Worm (Caenorhabditis elegans) whole organism, L3 larva: ENCODE results near the gene T06E6.1.

Experiments used
- ZK546.5 ChIP-seq: sonication (generic microtip); optimal IDR thresholded peaks from 2 replicates; lab custom pipeline; 2017; ENCODE audit warnings: missing biosample characterization, missing genetic modification characterization
- ceh-16 ChIP-seq: sonication (generic microtip); optimal IDR thresholded peaks from 2 replicates; lab custom pipeline; 2017; ENCODE audit warnings: missing biosample characterization, missing genetic modification characterization
- ceh-82 ChIP-seq: fragments of 150-350 bp; optimal IDR thresholded peaks from 2 replicates; lab custom pipeline; 2014; ENCODE audit warnings: missing biosample characterization, missing genetic modification characterization
- nfya-1 ChIP-seq: sonication (generic microtip); optimal IDR thresholded peaks from 2 replicates; lab custom pipeline; 2017; ENCODE audit warnings: missing genetic modification characterization, mild to moderate bottlenecking, missing compliant biosample characterization, antibody characterized with exemption, moderate library complexity; ENCODE audit not compliant: insufficient read depth
- nhr-12 ChIP-seq: fragments of 150-350 bp; optimal IDR thresholded peaks from 2 replicates; lab custom pipeline; 2014; ENCODE audit warnings: missing biosample characterization, missing genetic modification characterization
- nhr-23 ChIP-seq: fragments of 150-350 bp; optimal IDR thresholded peaks from 2 replicates; lab custom pipeline; 2014; ENCODE audit warnings: missing biosample characterization, missing genetic modification reagents, missing genetic modification characterization
- nhr-237 ChIP-seq: fragments of 150-350 bp; optimal IDR thresholded peaks from 2 replicates; lab custom pipeline; 2014; ENCODE audit warnings: missing biosample characterization, missing genetic modification characterization
- nhr-25 ChIP-seq: sonication (generic microtip); optimal IDR thresholded peaks from 2 replicates; lab custom pipeline; 2017; ENCODE audit warnings: missing biosample characterization, missing genetic modification characterization
- nhr-43 ChIP-seq: sonication (generic microtip); optimal IDR thresholded peaks from 2 replicates; lab custom pipeline; 2016; ENCODE audit warnings: mild to moderate bottlenecking, missing genetic modification characterization, missing compliant biosample characterization; ENCODE audit not compliant: poor library complexity, severe bottlenecking
- nhr-77 ChIP-seq: fragments of 150-350 bp; optimal IDR thresholded peaks from 2 replicates; lab custom pipeline; 2014; ENCODE audit warnings: missing biosample characterization, missing genetic modification characterization
- unc-62 ChIP-seq: fragments of 150-350 bp; sonication (generic microtip); optimal IDR thresholded peaks from 4 replicates; lab custom pipeline; 2014; ENCODE audit warnings: missing biosample characterization, missing genetic modification reagents, missing genetic modification characterization
- ztf-4 ChIP-seq: fragments of 150-350 bp; optimal IDR thresholded peaks from 2 replicates; lab custom pipeline; 2014; ENCODE audit warnings: missing biosample characterization, missing genetic modification characterization

ce11 chrV:15354648-15355047 lies 40.1 kb downstream of the T06E6.1 start, which contains the start of gene C29F3.7:
- TF ChIP-seq nhr-237 (tag; lab: Kevin White, UChicago) = no peak
- TF ChIP-seq nhr-23 (tag; lab: Kevin White, UChicago) = no peak
- TF ChIP-seq ZK546.5 (tag; lab: Kevin White, UChicago) = no peak
- TF ChIP-seq nfya-1 = no peak
- no peak for TF ChIP-seq nhr-12 (tag; lab: Kevin White, UChicago)
- TF ChIP-seq nhr-25 = no peak
- no peak for TF ChIP-seq ztf-4 (tag; lab: Kevin White, UChicago)
- TF ChIP-seq nhr-43 (tag; lab: Kevin White, UChicago) = no peak
- no peak for TF ChIP-seq ceh-82 (tag; lab: Kevin White, UChicago)
- no peak for TF ChIP-seq unc-62 (GFP tag; lab: Kevin White, UChicago)
- TF ChIP-seq nhr-77 (tag; lab: Kevin White, UChicago) = no peak
- TF ChIP-seq ceh-16 (tag; lab: Kevin White, UChicago) = no peak
